Fruit fly (Drosophila melanogaster) whole organism, adult: ENCODE data around the gene nac.

ENCODE experiments used
- CG14711 ChIP-seq: fragments of 200-800 bp; sonication (Bioruptor generic); optimal IDR thresholded peaks from 2 replicates; lab custom pipeline; 2018; ENCODE audit warnings: missing biosample characterization, mild to moderate bottlenecking, missing genetic modification characterization, moderate library complexity
- CG7101 ChIP-seq: fragments of 200-800 bp; sonication (Bioruptor generic); optimal IDR thresholded peaks from 2 replicates; lab custom pipeline; 2018; ENCODE audit warnings: missing biosample characterization, mild to moderate bottlenecking, missing genetic modification characterization, moderate library complexity
- Clk ChIP-seq: fragments of 200-800 bp; sonication (Bioruptor generic); optimal IDR thresholded peaks from 2 replicates; lab custom pipeline; 2017; ENCODE audit warnings: missing biosample characterization, missing genetic modification characterization
- Hr96 ChIP-seq: fragments of 200-800 bp; sonication (Bioruptor generic); optimal IDR thresholded peaks from 2 replicates; lab custom pipeline; 2016; ENCODE audit warnings: missing biosample characterization, missing genetic modification characterization
- ovo ChIP-seq: fragments of 200-800 bp; sonication (Bioruptor generic); optimal IDR thresholded peaks from 2 replicates; lab custom pipeline; 2016; ENCODE audit warnings: missing biosample characterization, missing genetic modification characterization
- pad ChIP-seq: fragments of 200-800 bp; sonication (Bioruptor generic); optimal IDR thresholded peaks from 3 replicates; lab custom pipeline; 2017; ENCODE audit warnings: missing biosample characterization, missing genetic modification characterization, mild to moderate bottlenecking, moderate library complexity, missing genetic modification reagents

dm6 chr3R:8256040-8256439 is 47.8 kb downstream of the nac start:
- no peak for TF ChIP-seq ovo (GFP tag; lab: Kevin White, UChicago)
- no peak for TF ChIP-seq Hr96
- no peak for TF ChIP-seq pad
- TF ChIP-seq Clk (GFP tag; lab: Kevin White, UChicago): no peak
- TF ChIP-seq CG14711: no peak
- TF ChIP-seq CG7101 (tag; lab: Kevin White, UChicago): no peak
